Worm (Caenorhabditis elegans) whole organism, L1 larva: ENCODE measurements around the gene eat-3.

Source experiments
- C16A3.4 ChIP-seq: fragments of 150-350 bp; optimal IDR thresholded peaks from 2 replicates; lab custom pipeline; 2014; ENCODE audit warnings: missing biosample characterization, missing genetic modification characterization
- Y116A8C.19 ChIP-seq: sonication (generic microtip); optimal IDR thresholded peaks from 2 replicates; lab custom pipeline; 2016; ENCODE audit warnings: missing compliant biosample characterization, missing genetic modification characterization, borderline replicate concordance
- alr-1 ChIP-seq: fragments of 200-800 bp; sonication (Bioruptor generic); optimal IDR thresholded peaks from 2 replicates; lab custom pipeline; 2018; ENCODE audit warnings: borderline replicate concordance, mild to moderate bottlenecking, missing genetic modification characterization, missing compliant biosample characterization
- blmp-1 ChIP-seq: fragments of 150-350 bp; optimal IDR thresholded peaks from 2 replicates; lab custom pipeline; 2014; ENCODE audit warnings: missing biosample characterization, missing genetic modification characterization
- ceh-63 ChIP-seq: fragments of 200-800 bp; sonication (Bioruptor generic); optimal IDR thresholded peaks from 2 replicates; lab custom pipeline; 2018; ENCODE audit warnings: mild to moderate bottlenecking, missing genetic modification characterization, missing compliant biosample characterization
- ceh-8 ChIP-seq: fragments of 200-800 bp; sonication (Bioruptor generic); optimal IDR thresholded peaks from 2 replicates; lab custom pipeline; 2018; ENCODE audit warnings: mild to moderate bottlenecking, missing genetic modification characterization, moderate library complexity, missing compliant biosample characterization
- ceh-82 ChIP-seq, 3 experiments: fragments of 150-350 bp in 1 of 3; sonication (generic microtip) in 2 of 3; optimal IDR thresholded peaks; 2 replicates each; lab custom pipeline; 2014 to 2017; ENCODE audit warnings: missing biosample characterization in 3 of 3, missing genetic modification characterization in 3 of 3
- ceh-88 ChIP-seq: fragments of 200-800 bp; sonication (Bioruptor generic); IDR thresholded peaks from 2 replicates; pipeline ENCODE4 v1.3.6; 2022; ENCODE audit warnings: missing genetic modification characterization, missing compliant biosample characterization
- ceh-90 ChIP-seq: sonication (generic microtip); optimal IDR thresholded peaks from 2 replicates; lab custom pipeline; 2016; ENCODE audit warnings: missing genetic modification characterization, missing compliant biosample characterization
- dpl-1 ChIP-seq, 3 experiments: fragments of 150-350 bp in 2 of 3; sonication (generic microtip) in 1 of 3; optimal IDR thresholded peaks; 2 replicates each; lab custom pipeline; 2014 to 2017; ENCODE audit warnings: missing biosample characterization in 3 of 3, missing genetic modification characterization in 3 of 3, missing genetic modification reagents in 3 of 3
- dsc-1 ChIP-seq: sonication (generic microtip); optimal IDR thresholded peaks from 2 replicates; lab custom pipeline; 2016; ENCODE audit warnings: mild to moderate bottlenecking, missing genetic modification characterization, missing compliant biosample characterization
- efl-1 ChIP-seq, 4 experiments: fragments of 150-350 bp; optimal IDR thresholded peaks in 3 of 4; peaks in 1 of 4; 1 replicate in 1 of 4; 2 replicates in 3 of 4; lab custom pipeline; 2014; ENCODE audit warnings: missing biosample characterization in 2 of 4, missing genetic modification characterization in 2 of 4, missing genetic modification reagents in 2 of 4
- egl-13 ChIP-seq: sonication (generic microtip); optimal IDR thresholded peaks from 2 replicates; lab custom pipeline; 2016; ENCODE audit warnings: missing genotype, missing genetic modification reagents, missing genetic modification characterization, missing compliant biosample characterization
- elt-2 ChIP-seq: sonication (generic microtip); optimal IDR thresholded peaks from 2 replicates; lab custom pipeline; 2016; ENCODE audit warnings: missing genetic modification characterization, mild to moderate bottlenecking, inconsistent platforms, missing compliant biosample characterization, missing genetic modification reagents
- fkh-4 ChIP-seq: sonication (generic microtip); optimal IDR thresholded peaks from 2 replicates; lab custom pipeline; 2016; ENCODE audit warnings: missing compliant biosample characterization, missing genetic modification characterization, borderline replicate concordance
- fkh-8 ChIP-seq: sonication (generic microtip); optimal IDR thresholded peaks from 2 replicates; lab custom pipeline; 2016; ENCODE audit warnings: mild to moderate bottlenecking, missing genetic modification characterization, missing compliant biosample characterization
- fos-1 ChIP-seq: fragments of 150-350 bp; optimal IDR thresholded peaks from 2 replicates; lab custom pipeline; 2014; ENCODE audit warnings: missing biosample characterization, missing genetic modification characterization
- hpl-2 ChIP-seq: fragments of 150-350 bp; optimal IDR thresholded peaks from 2 replicates; lab custom pipeline; 2014; ENCODE audit warnings: missing biosample characterization, missing genetic modification reagents, missing genetic modification characterization
- irx-1 ChIP-seq: sonication (generic microtip); optimal IDR thresholded peaks from 2 replicates; lab custom pipeline; 2016; ENCODE audit warnings: missing genetic modification characterization, missing compliant biosample characterization
- lin-13 ChIP-seq: fragments of 150-350 bp; optimal IDR thresholded peaks from 2 replicates; lab custom pipeline; 2014; ENCODE audit warnings: missing biosample characterization, missing genetic modification reagents, missing genetic modification characterization
- lin-14 ChIP-seq: fragments of 200-800 bp; sonication (Bioruptor generic); optimal IDR thresholded peaks from 2 replicates; lab custom pipeline; 2018; ENCODE audit warnings: mild to moderate bottlenecking, missing genetic modification characterization, moderate library complexity, missing compliant biosample characterization
- lin-15B ChIP-seq: fragments of 150-350 bp; sonication (generic microtip); optimal IDR thresholded peaks from 3 replicates; lab custom pipeline; 2014; ENCODE audit warnings: missing biosample characterization, missing genetic modification characterization
- lin-35 ChIP-seq, 2 experiments: fragments of 150-350 bp; optimal IDR thresholded peaks; 2 replicates each; lab custom pipeline; 2014; ENCODE audit warnings: missing biosample characterization in 2 of 2, missing genetic modification characterization in 2 of 2, missing genetic modification reagents in 2 of 2
- lsy-2 ChIP-seq, 2 experiments: fragments of 150-350 bp; optimal IDR thresholded peaks; 2 replicates each; lab custom pipeline; 2014; ENCODE audit warnings: missing biosample characterization in 2 of 2, missing genetic modification characterization in 2 of 2
- mep-1 ChIP-seq: fragments of 150-350 bp; optimal IDR thresholded peaks from 2 replicates; lab custom pipeline; 2014; ENCODE audit warnings: missing biosample characterization, missing genetic modification characterization
- nhr-19 ChIP-seq: fragments of 200-800 bp; sonication (Bioruptor generic); conservative IDR thresholded peaks from 2 replicates; pipeline ENCODE4 v1.3.6; 2022; ENCODE audit warnings: missing genetic modification characterization, missing compliant biosample characterization
- nhr-20 ChIP-seq: sonication (generic microtip); optimal IDR thresholded peaks from 2 replicates; lab custom pipeline; 2016; ENCODE audit warnings: mild to moderate bottlenecking, missing genetic modification characterization, missing compliant biosample characterization
- nhr-237 ChIP-seq: fragments of 150-350 bp; optimal IDR thresholded peaks from 2 replicates; lab custom pipeline; 2014; ENCODE audit warnings: missing biosample characterization, missing genetic modification characterization
- nhr-47 ChIP-seq: sonication (generic microtip); optimal IDR thresholded peaks from 2 replicates; lab custom pipeline; 2016; ENCODE audit warnings: mild to moderate bottlenecking, missing genetic modification characterization, moderate library complexity, missing compliant biosample characterization
- nhr-71 ChIP-seq: sonication (generic microtip); optimal IDR thresholded peaks from 2 replicates; lab custom pipeline; 2016; ENCODE audit warnings: mild to moderate bottlenecking, missing genetic modification characterization, moderate library complexity, missing compliant biosample characterization
- nhr-76 ChIP-seq: sonication (generic microtip); optimal IDR thresholded peaks from 2 replicates; lab custom pipeline; 2017; ENCODE audit warnings: missing biosample characterization, missing genetic modification characterization
- nhr-77 ChIP-seq: fragments of 150-350 bp; optimal IDR thresholded peaks from 2 replicates; lab custom pipeline; 2014; ENCODE audit warnings: missing biosample characterization, missing genetic modification characterization
- nhr-84 ChIP-seq: sonication (generic microtip); optimal IDR thresholded peaks from 2 replicates; lab custom pipeline; 2017; ENCODE audit warnings: missing biosample characterization, missing genetic modification characterization
- pag-3 ChIP-seq: sonication (generic microtip); optimal IDR thresholded peaks from 2 replicates; lab custom pipeline; 2017; ENCODE audit warnings: missing genetic modification characterization, mild to moderate bottlenecking, missing compliant biosample characterization, antibody characterized with exemption, borderline replicate concordance; ENCODE audit not compliant: insufficient read depth
- rnt-1 ChIP-seq: sonication (generic microtip); optimal IDR thresholded peaks from 2 replicates; lab custom pipeline; 2016; ENCODE audit warnings: mild to moderate bottlenecking, missing genetic modification characterization, moderate library complexity, missing compliant biosample characterization
- skn-1 ChIP-seq: fragments of 150-350 bp; optimal IDR thresholded peaks from 2 replicates; lab custom pipeline; 2014; ENCODE audit warnings: missing biosample characterization, missing genetic modification characterization
- snu-23 ChIP-seq: sonication (generic microtip); optimal IDR thresholded peaks from 2 replicates; lab custom pipeline; 2016; ENCODE audit warnings: missing genetic modification characterization, missing compliant biosample characterization
- unc-130 ChIP-seq: fragments of 150-350 bp; optimal IDR thresholded peaks from 2 replicates; lab custom pipeline; 2017; ENCODE audit warnings: missing biosample characterization, missing genetic modification characterization, inconsistent platforms
- zag-1 ChIP-seq: fragments of 150-350 bp; optimal IDR thresholded peaks from 2 replicates; lab custom pipeline; 2014; ENCODE audit warnings: missing biosample characterization, missing genetic modification characterization
- zip-4 ChIP-seq: fragments of 200-800 bp; sonication (Bioruptor generic); optimal IDR thresholded peaks from 2 replicates; lab custom pipeline; 2018; ENCODE audit warnings: mild to moderate bottlenecking, missing genetic modification characterization, moderate library complexity, missing compliant biosample characterization
- ztf-4 ChIP-seq: fragments of 150-350 bp; optimal IDR thresholded peaks from 2 replicates; lab custom pipeline; 2014; ENCODE audit warnings: missing biosample characterization, missing genetic modification characterization

The eat-3 gene

DNA sequence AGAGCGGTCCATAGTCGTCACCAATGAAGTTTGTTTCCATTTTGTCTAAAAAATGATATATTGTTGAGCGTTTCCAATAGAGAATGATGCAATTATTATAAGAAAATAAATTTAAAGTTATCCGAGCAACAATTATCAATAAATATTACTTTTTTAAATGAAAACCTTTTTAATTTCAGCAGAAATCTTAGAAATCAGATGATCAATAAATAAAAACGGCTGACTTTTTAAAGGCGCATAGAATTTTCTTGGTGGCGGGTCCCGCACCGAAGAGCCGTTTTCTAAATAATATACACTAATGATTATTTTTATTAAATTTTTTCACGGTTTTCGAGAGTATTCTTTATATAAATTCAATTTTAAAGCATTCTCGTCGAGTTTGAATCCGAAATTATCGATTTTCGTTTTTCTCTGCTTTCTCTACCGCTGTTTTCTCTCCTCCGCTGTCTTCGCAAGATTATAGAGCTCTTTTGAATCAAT, 1.8 kb upstream of the eat-3 start, which contains the start of gene rab-39:
Gene rab-39 (minus strand): TSS at position 51 of the 480 bp plus-strand sequence.
- TF ChIP-seq lin-15B (tag; lab: Kevin White, UChicago) (no peak), blmp-1 (tag; lab: Kevin White, UChicago) (peak; percentile 45), efl-1 (optimal IDR thresholded peaks at IDR 0.05; lab: Kevin White, UChicago) (peak; percentile 15 to 30), efl-1 (GFP tag; optimal IDR thresholded peaks at IDR 0.05 in 1 of 2; lab: Kevin White, UChicago) (peak; percentile 40 to 83), ztf-4 (no peak), unc-130 (tag; lab: Kevin White, UChicago) (no peak), mep-1 (tag; lab: Kevin White, UChicago) (peak; percentile 65), lin-35 (GFP tag; optimal IDR thresholded peaks at IDR 0.05; lab: Kevin White, UChicago) (peak; percentile 21 to 42), lsy-2 (tag; optimal IDR thresholded peaks at IDR 0.05; lab: Kevin White, UChicago) (peak; percentile 42 to 70), nhr-76 (tag; lab: Kevin White, UChicago) (no peak), nhr-71 (peak; percentile 30), snu-23 (GFP tag; lab: Kevin White, UChicago) (peak; percentile 7), nhr-47 (tag; lab: Kevin White, UChicago) (peak; percentile 23), dpl-1 (GFP tag; optimal IDR thresholded peaks at IDR 0.05; lab: Kevin White, UChicago) (peak; percentile 22 to 53 (median 31)), rnt-1 (tag; lab: Kevin White, UChicago) (no peak), fkh-4 (tag; lab: Kevin White, UChicago) (no peak), lin-14 (peak; percentile 31), fkh-8 (tag; lab: Kevin White, UChicago) (peak; percentile 29), skn-1 (tag; lab: Kevin White, UChicago) (peak; percentile 32), nhr-84 (tag; lab: Kevin White, UChicago) (no peak), dsc-1 (tag; lab: Kevin White, UChicago) (peak; percentile 33), nhr-20 (tag; lab: Kevin White, UChicago) (peak; percentile 4), C16A3.4 (tag; lab: Kevin White, UChicago) (peak; percentile 26)

DNA sequence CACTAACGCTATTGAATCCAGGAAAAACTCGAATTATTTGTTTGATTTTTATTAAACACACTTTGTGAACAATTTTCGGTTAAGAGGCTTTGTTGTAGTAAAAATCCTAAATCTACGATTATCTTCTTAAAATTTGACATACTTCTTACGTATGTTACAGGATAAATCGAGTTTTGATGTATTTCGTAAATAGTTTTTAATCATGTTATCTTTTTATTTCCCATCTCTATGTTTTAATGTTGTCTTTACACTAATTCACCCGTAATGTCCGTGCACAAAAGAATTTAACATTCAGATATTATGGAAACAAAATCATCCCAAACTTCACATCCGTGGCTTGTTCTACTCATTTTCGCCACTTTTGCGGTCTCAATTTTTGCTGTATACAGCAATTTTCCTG, 1.0 kb upstream of the eat-3 start, which contains the start of gene egli-1:
Gene egli-1 (plus strand): TSS at position 301 of the 400 bp plus-strand sequence.
- TF ChIP-seq alr-1 (tag; lab: Kevin White, UChicago): no peak
- TF ChIP-seq dsc-1 (tag; lab: Kevin White, UChicago): peak; percentile 18
- no peak for TF ChIP-seq ceh-90 (tag; lab: Kevin White, UChicago)

DNA sequence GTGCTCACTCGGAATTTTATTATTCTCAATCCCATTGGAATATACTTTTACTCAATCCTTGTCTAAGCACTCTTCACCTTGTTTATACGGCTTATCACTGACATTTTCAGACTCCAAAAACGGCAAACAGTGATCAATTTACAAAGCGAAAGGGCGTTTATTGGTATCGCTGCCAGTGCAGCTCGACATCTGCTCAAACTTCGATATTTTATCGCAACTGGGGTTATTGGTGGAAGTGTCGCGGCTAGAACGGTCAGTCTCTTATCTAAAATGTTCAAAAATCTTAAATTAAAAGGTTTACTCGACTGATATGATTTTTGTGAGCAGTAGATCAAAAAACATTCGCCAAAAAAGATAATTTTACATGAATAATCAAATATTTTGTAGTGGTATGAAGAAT, 881 bp downstream of the eat-3 start:
- no peak for TF ChIP-seq Y116A8C.19 (tag; lab: Kevin White, UChicago)
- no peak for TF ChIP-seq ceh-82 (tag; optimal IDR thresholded peaks at IDR 0.05; lab: Kevin White, UChicago)
- peak; percentile 20 for TF ChIP-seq elt-2

DNA sequence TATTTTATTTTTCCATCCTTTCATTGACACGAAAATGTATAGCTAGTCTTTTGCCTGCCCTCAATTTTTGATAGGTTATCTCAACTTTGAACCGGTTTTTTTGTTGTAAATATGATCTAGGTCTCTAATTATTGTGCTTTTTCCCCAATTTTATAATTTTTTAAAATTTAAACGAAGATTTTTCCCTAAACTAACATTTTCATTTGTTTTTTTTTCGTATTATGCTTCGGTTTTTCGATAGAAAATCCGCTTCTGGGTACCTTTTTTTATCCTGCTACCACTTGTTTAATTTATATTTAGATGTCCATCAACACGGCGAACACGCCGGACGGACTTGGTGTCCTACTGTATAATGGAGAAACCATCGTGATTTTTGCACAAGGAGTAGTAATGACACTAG, 4.8 kb downstream of the eat-3 start, which contains the start of gene wbp-2:
Gene wbp-2 (plus strand): TSS at position 301 of the 400 bp plus-strand sequence.
- TF ChIP-seq ceh-82 (tag; optimal IDR thresholded peaks at IDR 0.05; lab: Kevin White, UChicago): no peak
- TF ChIP-seq irx-1: no peak
- no peak for TF ChIP-seq pag-3 (tag; lab: Kevin White, UChicago)
- no peak for TF ChIP-seq C16A3.4 (tag; lab: Kevin White, UChicago)
- no peak for TF ChIP-seq zag-1 (tag; lab: Kevin White, UChicago)
- no peak for TF ChIP-seq nhr-19 (GFP tag; lab: Robert Waterston, UW)
- TF ChIP-seq lsy-2 (tag; optimal IDR thresholded peaks at IDR 0.05; lab: Kevin White, UChicago): no peak
- TF ChIP-seq fos-1: no peak
- TF ChIP-seq ceh-88 (GFP tag; lab: Robert Waterston, UW): no peak
- TF ChIP-seq nhr-20 (tag; lab: Kevin White, UChicago): no peak
- no peak for TF ChIP-seq hpl-2 (GFP tag; lab: Kevin White, UChicago)
- TF ChIP-seq zip-4 (GFP tag; lab: Kevin White, UChicago): no peak
- TF ChIP-seq nhr-237 (tag; lab: Kevin White, UChicago): no peak
- TF ChIP-seq nhr-77 (tag; lab: Kevin White, UChicago): no peak
- TF ChIP-seq ceh-63: no peak
- TF ChIP-seq lin-13 (GFP tag; lab: Kevin White, UChicago): no peak
- TF ChIP-seq ceh-8: no peak
- TF ChIP-seq egl-13 (tag; lab: Kevin White, UChicago): no peak
